Fruit fly (Drosophila melanogaster): ENCODE data around the gene CG42586.
"Not testable (repeated sequence)": the region's sequence is repeated elsewhere in the genome, so short reads cannot be mapped to it uniquely, and the experiment has no call there.

The CG42586 gene

DNA sequence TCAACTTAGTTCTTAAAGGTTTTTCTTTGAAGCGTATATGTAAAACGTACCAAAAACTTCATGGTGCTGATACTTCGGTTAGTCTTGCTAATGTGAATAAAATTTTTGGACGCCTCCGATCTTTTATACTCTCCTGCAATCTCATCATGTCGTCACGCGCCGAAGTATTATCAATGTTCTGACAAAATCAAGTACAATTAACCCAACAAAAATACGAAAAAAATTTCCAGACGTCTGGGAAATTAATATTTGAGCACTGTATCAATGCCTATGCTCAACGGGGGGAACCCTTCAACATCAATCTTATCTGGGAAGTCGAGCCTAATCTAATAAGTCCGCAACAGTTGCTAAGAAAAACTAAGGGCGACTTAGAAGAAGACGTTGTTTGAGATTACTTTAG lies at the start of gene CG42586:
Gene CG42586 (minus strand): TSS at position 101 of the 400 bp plus-strand sequence.
- not testable (repeated sequence) for TF ChIP-seq Doc2 (GFP tag; IDR thresholded peaks at IDR 0.05); sc (optimal IDR thresholded peaks at IDR 0.05); sc (GFP tag; optimal IDR thresholded peaks at IDR 0.05); Trl (optimal IDR thresholded peaks at IDR 0.05); Trl (GFP tag; optimal IDR thresholded peaks at IDR 0.05)

DNA sequence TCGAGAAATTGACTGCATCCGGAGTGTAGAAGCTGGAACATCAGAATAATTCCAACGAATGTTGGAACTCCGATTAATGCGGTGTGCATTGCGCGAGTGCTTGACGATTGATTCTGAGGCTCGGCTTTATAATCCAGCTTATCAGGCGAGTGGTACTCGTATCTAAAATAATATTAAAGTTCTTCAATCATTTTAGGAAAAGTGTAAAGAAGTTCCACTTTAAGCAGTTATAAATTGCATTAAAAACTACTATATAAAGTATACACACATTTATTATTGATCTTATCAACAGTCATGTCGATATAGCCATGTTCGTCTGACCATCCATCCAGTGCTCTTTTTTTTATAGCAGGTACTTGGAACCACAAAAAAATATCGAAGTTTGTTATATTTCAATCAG lies 42.9 kb upstream of the CG42586 start, which contains the start of gene CG18636:
Gene CG18636 (minus strand): TSS at position 101 of the 400 bp plus-strand sequence.
- TF ChIP-seq lov (optimal IDR thresholded peaks at IDR 0.05) (no peak), lov (GFP tag; IDR thresholded peaks at IDR 0.05) (no peak), TFAM (GFP tag; optimal IDR thresholded peaks at IDR 0.05) (no peak), CG6683 (GFP tag; optimal IDR thresholded peaks at IDR 0.05) (no peak), CG18764 (GFP tag; optimal IDR thresholded peaks at IDR 0.05) (no peak), ato (GFP tag; IDR thresholded peaks at IDR 0.05; ENCODE audit: partially characterized antibody) (no peak), CG32532 (GFP tag; IDR thresholded peaks at IDR 0.05) (no peak), dysf (GFP tag; IDR thresholded peaks at IDR 0.05) (no peak), sug (tag; optimal IDR thresholded peaks at IDR 0.05) (no peak), fru (optimal IDR thresholded peaks at IDR 0.05) (no peak), CG3995 (GFP tag; optimal IDR thresholded peaks at IDR 0.05) (no peak), cato (GFP tag; optimal IDR thresholded peaks at IDR 0.05; ENCODE audit: borderline replicate concordance) (no peak), CG3726 (GFP tag; IDR thresholded peaks at IDR 0.05) (no peak), pros (GFP tag; optimal IDR thresholded peaks at IDR 0.05) (no peak)

DNA sequence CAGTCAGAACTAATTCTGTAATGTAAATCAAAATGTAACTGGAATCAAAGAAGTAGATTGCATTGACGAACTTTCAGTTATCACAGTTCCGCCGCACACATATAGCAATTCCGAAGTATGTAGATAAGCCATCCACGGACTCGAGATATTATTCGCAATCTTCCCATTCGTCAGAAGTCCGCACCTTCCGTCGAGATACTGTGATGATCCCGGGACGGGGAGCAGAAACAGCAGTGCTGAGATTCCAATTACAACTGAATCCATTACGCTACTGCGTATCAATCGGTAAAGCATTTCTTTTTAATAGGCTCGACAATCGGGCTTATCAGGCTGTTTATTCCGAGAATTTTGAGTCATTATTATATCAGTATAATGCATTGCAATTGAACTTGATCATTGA lies 33.1 kb upstream of the CG42586 start, which contains the start of gene CG4650:
Gene CG4650 (minus strand): TSS at position 269 of the 400 bp plus-strand sequence.
- TF ChIP-seq CG12299 (tag; optimal IDR thresholded peaks at IDR 0.05) = no peak
- TF ChIP-seq CG15514 (GFP tag; optimal IDR thresholded peaks at IDR 0.05) = no peak
- peak; percentile 26 for TF ChIP-seq Ets65A (GFP tag)

DNA sequence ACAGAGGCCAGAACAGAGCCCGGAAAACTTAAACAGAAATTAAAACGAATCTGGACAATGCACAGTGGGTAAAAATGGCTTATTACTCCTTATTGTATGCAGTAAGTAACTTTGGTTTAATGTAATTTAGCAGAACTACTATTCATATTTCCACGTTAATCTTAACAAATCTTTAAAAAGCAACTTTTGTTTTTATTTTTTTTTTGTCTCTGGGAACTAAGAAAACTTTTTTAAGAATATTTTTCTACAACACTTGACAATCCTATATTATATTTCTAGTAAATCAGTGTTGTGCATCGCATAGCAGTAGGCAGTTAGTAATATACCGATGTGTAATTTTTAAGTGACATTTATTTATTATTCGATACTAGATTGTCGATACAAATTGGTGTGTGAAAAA lies 24.0 kb upstream of the CG42586 start, which contains the start of gene CG4701:
Gene CG4701 (plus strand): TSS at position 301 of the 400 bp plus-strand sequence.
- TF ChIP-seq hth (optimal IDR thresholded peaks at IDR 0.05) (no peak), BtbVII (GFP tag; optimal IDR thresholded peaks at IDR 0.05) (no peak), CG1529 (GFP tag; optimal IDR thresholded peaks at IDR 0.05) (no peak), CG42726 (GFP tag; IDR thresholded peaks at IDR 0.05; ENCODE audit: partially characterized antibody) (no peak), mam (GFP tag; optimal IDR thresholded peaks at IDR 0.05) (no peak), her (GFP tag; optimal IDR thresholded peaks at IDR 0.05) (no peak), Doc3 (GFP tag; IDR thresholded peaks at IDR 0.05; ENCODE audit: partially characterized antibody) (no peak), slp2 (GFP tag; optimal IDR thresholded peaks at IDR 0.05) (no peak), ind (GFP tag; optimal IDR thresholded peaks at IDR 0.05) (no peak), az2 (GFP tag; optimal IDR thresholded peaks at IDR 0.05) (no peak), CG2199 (GFP tag; IDR thresholded peaks at IDR 0.05) (no peak), sens-2 (GFP tag; IDR thresholded peaks at IDR 0.05) (no peak), stwl (tag; optimal IDR thresholded peaks at IDR 0.05) (no peak), CG12942 (GFP tag; optimal IDR thresholded peaks at IDR 0.05) (no peak), Rfx (GFP tag; IDR thresholded peaks at IDR 0.05) (no peak), CG17912 (GFP tag; optimal IDR thresholded peaks at IDR 0.05) (no peak), CrebB (tag; optimal IDR thresholded peaks at IDR 0.05) (no peak)

Data from whole organism, embryonic.